Fruit fly (Drosophila melanogaster) whole organism, prepupa: ENCODE measurements around the gene cad.
A peak's percentile ranks its signal among the peaks of the same experiment; 100 is the strongest.

Experiments used
- Blimp-1 ChIP-seq: fragments of 200-800 bp; sonication (Bioruptor generic); optimal IDR thresholded peaks from 3 replicates; lab custom pipeline; 2017; ENCODE audit warnings: missing biosample characterization, missing genetic modification characterization, mild to moderate bottlenecking, moderate library complexity, missing genetic modification reagents
- CG10669 ChIP-seq: fragments of 200-800 bp; sonication (Bioruptor generic); optimal IDR thresholded peaks from 3 replicates; lab custom pipeline; 2018; ENCODE audit warnings: missing biosample characterization, mild to moderate bottlenecking, missing genetic modification characterization, moderate library complexity
- CG11294 ChIP-seq: fragments of 200-800 bp; sonication (Bioruptor generic); IDR thresholded peaks from 2 replicates; pipeline ENCODE4 v1.3.6; 2022; ENCODE audit warnings: missing biosample characterization, missing genetic modification characterization
- CG11762 ChIP-seq: fragments of 200-800 bp; sonication (Bioruptor generic); optimal IDR thresholded peaks from 3 replicates; lab custom pipeline; 2016; ENCODE audit warnings: missing biosample characterization, missing genetic modification characterization; ENCODE audit not compliant: insufficient read depth
- CG11902 ChIP-seq: fragments of 200-800 bp; sonication (Bioruptor generic); optimal IDR thresholded peaks from 3 replicates; lab custom pipeline; 2016; ENCODE audit warnings: missing biosample characterization, missing genetic modification characterization
- CG15336 ChIP-seq: fragments of 200-800 bp; sonication (Bioruptor generic); IDR thresholded peaks from 2 replicates; pipeline ENCODE4 v1.3.6; 2022; ENCODE audit warnings: missing biosample characterization, missing genetic modification characterization
- CG1621 ChIP-seq: fragments of 200-800 bp; sonication (Bioruptor generic); optimal IDR thresholded peaks from 3 replicates; lab custom pipeline; 2018; ENCODE audit warnings: missing biosample characterization, mild to moderate bottlenecking, missing genetic modification characterization
- CG16779 ChIP-seq: fragments of 200-800 bp; sonication (Bioruptor generic); optimal IDR thresholded peaks from 3 replicates; lab custom pipeline; 2017; ENCODE audit warnings: missing biosample characterization, mild to moderate bottlenecking, missing genetic modification characterization
- CG3032 ChIP-seq: fragments of 200-800 bp; optimal IDR thresholded peaks from 2 replicates; lab custom pipeline; 2019; ENCODE audit warnings: missing biosample characterization, mild to moderate bottlenecking, missing genetic modification characterization, moderate library complexity
- CG31627 ChIP-seq: fragments of 200-800 bp; sonication (Bioruptor generic); optimal IDR thresholded peaks from 3 replicates; lab custom pipeline; 2016; ENCODE audit warnings: missing biosample characterization, missing genetic modification characterization
- CG34406 ChIP-seq: fragments of 200-800 bp; sonication (Bioruptor generic); optimal IDR thresholded peaks from 3 replicates; lab custom pipeline; 2016; ENCODE audit warnings: missing biosample characterization, missing genetic modification characterization
- CG3919 ChIP-seq: fragments of 200-800 bp; sonication (Bioruptor generic); optimal IDR thresholded peaks from 3 replicates; lab custom pipeline; 2016; ENCODE audit warnings: missing biosample characterization, missing genetic modification characterization
- CG4318 ChIP-seq: fragments of 200-800 bp; sonication (Bioruptor generic); optimal IDR thresholded peaks from 3 replicates; lab custom pipeline; 2017; ENCODE audit warnings: missing biosample characterization, mild to moderate bottlenecking, missing genetic modification characterization
- CG6276 ChIP-seq: fragments of 200-800 bp; sonication (Bioruptor generic); optimal IDR thresholded peaks from 2 replicates; lab custom pipeline; 2017; ENCODE audit warnings: missing biosample characterization, mild to moderate bottlenecking, missing genetic modification characterization
- CG6792 ChIP-seq: fragments of 200-800 bp; sonication (Bioruptor generic); optimal IDR thresholded peaks from 3 replicates; lab custom pipeline; 2016; ENCODE audit warnings: missing biosample characterization, missing genetic modification characterization
- CG6808 ChIP-seq: fragments of 200-800 bp; sonication (Bioruptor generic); optimal IDR thresholded peaks from 3 replicates; lab custom pipeline; 2017; ENCODE audit warnings: missing biosample characterization, missing genetic modification characterization, mild to moderate bottlenecking, moderate library complexity, missing genetic modification reagents
- CG6854 ChIP-seq: fragments of 200-800 bp; sonication (Bioruptor generic); optimal IDR thresholded peaks from 2 replicates; lab custom pipeline; 2017; ENCODE audit warnings: missing biosample characterization, mild to moderate bottlenecking, missing genetic modification characterization
- CG7368 ChIP-seq: fragments of 200-800 bp; sonication (Bioruptor generic); optimal IDR thresholded peaks from 3 replicates; lab custom pipeline; 2016; ENCODE audit warnings: missing biosample characterization, missing genetic modification characterization
- CG8119 ChIP-seq: fragments of 200-800 bp; sonication (Bioruptor generic); IDR thresholded peaks from 3 replicates; pipeline ENCODE4 v1.3.6; 2022; ENCODE audit warnings: missing biosample characterization, missing genetic modification characterization
- CG8319 ChIP-seq: fragments of 200-800 bp; sonication (Bioruptor generic); optimal IDR thresholded peaks from 3 replicates; lab custom pipeline; 2016; ENCODE audit warnings: missing biosample characterization, missing genetic modification characterization
- CG8632 ChIP-seq: fragments of 200-800 bp; sonication (Bioruptor generic); optimal IDR thresholded peaks from 3 replicates; lab custom pipeline; 2016; ENCODE audit warnings: missing biosample characterization, missing genetic modification characterization
- CG9139 ChIP-seq: fragments of 200-800 bp; sonication (Bioruptor generic); optimal IDR thresholded peaks from 3 replicates; lab custom pipeline; 2017; ENCODE audit warnings: missing biosample characterization, mild to moderate bottlenecking, missing genetic modification characterization
- Eip75B ChIP-seq: fragments of 200-800 bp; sonication (Bioruptor generic); optimal IDR thresholded peaks from 3 replicates; lab custom pipeline; 2016; ENCODE audit warnings: missing biosample characterization, missing genetic modification characterization
- Eip78C ChIP-seq: fragments of 200-800 bp; sonication (Bioruptor generic); peaks from one replicate; lab custom pipeline; 2016; ENCODE audit warnings: missing biosample characterization, missing genetic modification characterization
- Eip93F ChIP-seq: fragments of 200-800 bp; sonication (Bioruptor generic); optimal IDR thresholded peaks from 2 replicates; lab custom pipeline; 2016; ENCODE audit warnings: missing biosample characterization, mild to moderate bottlenecking, missing genetic modification characterization
- Gug ChIP-seq: fragments of 200-800 bp; sonication (Bioruptor generic); IDR thresholded peaks from 2 replicates; pipeline ENCODE4 v1.3.6; 2022; ENCODE audit warnings: missing biosample characterization, missing genetic modification characterization
- Hr38 ChIP-seq: sonication (Bioruptor generic); optimal IDR thresholded peaks from 2 replicates; lab custom pipeline; 2016; ENCODE audit warnings: missing biosample characterization, missing genetic modification characterization
- Hr39 ChIP-seq: fragments of 200-800 bp; sonication (Bioruptor generic); optimal IDR thresholded peaks from 2 replicates; lab custom pipeline; 2016; ENCODE audit warnings: missing biosample characterization, missing genetic modification characterization
- Met ChIP-seq: fragments of 200-800 bp; sonication (Bioruptor generic); optimal IDR thresholded peaks from 3 replicates; lab custom pipeline; 2016; ENCODE audit warnings: missing biosample characterization, missing genetic modification characterization
- OdsH ChIP-seq: fragments of 200-800 bp; sonication (Bioruptor generic); optimal IDR thresholded peaks from 3 replicates; lab custom pipeline; 2016; ENCODE audit warnings: missing biosample characterization, missing genetic modification characterization
- Smox ChIP-seq: fragments of 200-800 bp; sonication (Bioruptor generic); optimal IDR thresholded peaks from 3 replicates; lab custom pipeline; 2016; ENCODE audit warnings: missing biosample characterization, missing genetic modification characterization
- Sox102F ChIP-seq: fragments of 200-800 bp; sonication (Bioruptor generic); optimal IDR thresholded peaks from 2 replicates; lab custom pipeline; 2016; ENCODE audit warnings: missing biosample characterization, mild to moderate bottlenecking, missing genetic modification characterization
- Sox14 ChIP-seq: fragments of 200-800 bp; sonication (Bioruptor generic); optimal IDR thresholded peaks from 3 replicates; lab custom pipeline; 2016; ENCODE audit warnings: missing biosample characterization, missing genetic modification characterization
- Sox15 ChIP-seq: fragments of 200-800 bp; sonication (Bioruptor generic); optimal IDR thresholded peaks from 3 replicates; lab custom pipeline; 2016; ENCODE audit warnings: missing biosample characterization, missing genetic modification characterization
- acj6 ChIP-seq: fragments of 200-800 bp; sonication (Bioruptor generic); optimal IDR thresholded peaks from 3 replicates; lab custom pipeline; 2016; ENCODE audit warnings: missing biosample characterization, missing genetic modification characterization
- cyc ChIP-seq: fragments of 200-800 bp; sonication (Bioruptor generic); optimal IDR thresholded peaks from 3 replicates; lab custom pipeline; 2016; ENCODE audit warnings: missing biosample characterization, missing genetic modification characterization
- dac ChIP-seq: fragments of 200-800 bp; sonication (Bioruptor generic); optimal IDR thresholded peaks from 2 replicates; lab custom pipeline; 2017; ENCODE audit warnings: missing biosample characterization, mild to moderate bottlenecking, missing genetic modification characterization
- dsx ChIP-seq: fragments of 200-800 bp; optimal IDR thresholded peaks from 3 replicates; lab custom pipeline; 2019; ENCODE audit warnings: missing biosample characterization, mild to moderate bottlenecking, missing genetic modification characterization, moderate library complexity; ENCODE audit not compliant: poor library complexity, severe bottlenecking
- eg ChIP-seq: fragments of 200-800 bp; sonication (Bioruptor generic); IDR thresholded peaks from 3 replicates; pipeline ENCODE4 v1.3.6; 2022; ENCODE audit warnings: missing biosample characterization, missing genetic modification characterization
- esn ChIP-seq: fragments of 200-800 bp; sonication (Bioruptor generic); optimal IDR thresholded peaks from 2 replicates; lab custom pipeline; 2016; ENCODE audit warnings: missing biosample characterization, mild to moderate bottlenecking, missing genetic modification characterization, moderate library complexity
- fkh ChIP-seq: fragments of 200-800 bp; sonication (Bioruptor generic); optimal IDR thresholded peaks from 3 replicates; lab custom pipeline; 2017; ENCODE audit warnings: missing biosample characterization, mild to moderate bottlenecking, missing genetic modification characterization, moderate library complexity
- lz ChIP-seq: fragments of 200-800 bp; sonication (Bioruptor generic); optimal IDR thresholded peaks from 3 replicates; lab custom pipeline; 2016; ENCODE audit warnings: missing biosample characterization, missing genetic modification characterization
- pdm3 ChIP-seq: fragments of 200-800 bp; sonication (Bioruptor generic); optimal IDR thresholded peaks from 3 replicates; lab custom pipeline; 2016; ENCODE audit warnings: missing biosample characterization, missing genetic modification characterization
- spab ChIP-seq: fragments of 200-800 bp; sonication (Bioruptor generic); optimal IDR thresholded peaks from 2 replicates; lab custom pipeline; 2017; ENCODE audit warnings: missing biosample characterization, mild to moderate bottlenecking, missing genetic modification characterization, missing genetic modification reagents
- svp ChIP-seq: fragments of 200-800 bp; sonication (Bioruptor generic); peaks from one replicate; lab custom pipeline; 2016; ENCODE audit warnings: missing biosample characterization, missing genetic modification characterization
- topi ChIP-seq: fragments of 200-800 bp; sonication (Bioruptor generic); optimal IDR thresholded peaks from 3 replicates; lab custom pipeline; 2016; ENCODE audit warnings: missing biosample characterization, missing genetic modification characterization

Gene cad

DNA sequence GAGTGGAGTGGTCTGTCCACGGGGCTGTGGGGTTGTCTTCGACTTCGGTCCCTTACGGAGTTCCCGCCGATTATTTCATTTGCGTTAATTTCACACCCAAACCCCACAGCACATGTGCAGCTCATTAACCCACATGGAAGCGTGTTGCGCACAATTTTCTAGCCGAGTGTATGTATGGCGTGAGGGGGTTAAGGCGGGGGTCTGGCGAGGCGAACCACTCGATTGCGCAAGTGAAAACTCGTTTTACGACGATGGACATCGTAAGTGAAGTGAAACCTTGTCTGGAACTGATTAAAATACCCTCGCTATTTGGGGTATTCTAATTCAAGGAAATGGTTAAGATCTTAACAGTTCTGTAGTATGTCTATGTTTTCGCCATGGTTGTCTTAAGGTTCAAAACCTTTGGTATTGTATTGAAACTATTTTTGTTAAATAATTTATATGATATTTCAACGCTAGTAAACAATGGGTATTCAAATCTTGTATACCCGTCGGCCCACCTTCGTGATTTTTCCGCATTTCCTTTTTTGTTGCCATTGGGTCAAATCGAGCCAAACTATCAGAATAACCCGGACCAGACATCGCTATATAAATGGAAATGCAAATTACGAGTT is 40.6 kb downstream of the cad start (continued):
- TF ChIP-seq CG7368 (GFP tag; lab: Kevin White, UChicago) = peak; percentile 53
- TF ChIP-seq Sox102F (GFP tag; lab: Kevin White, UChicago) = no peak
- peak; percentile 58 for TF ChIP-seq CG8632 (GFP tag; lab: Kevin White, UChicago)
- TF ChIP-seq fkh (GFP tag; lab: Kevin White, UChicago) = no peak
- peak; percentile 60 for TF ChIP-seq CG11762 (GFP tag; lab: Kevin White, UChicago)
- TF ChIP-seq acj6 (GFP tag; lab: Kevin White, UChicago) = peak; percentile 66
- no peak for TF ChIP-seq CG9139 (GFP tag; lab: Kevin White, UChicago)
- TF ChIP-seq Gug (GFP tag; lab: Robert Waterston, UW) = peak; percentile 77
- peak; percentile 58 for TF ChIP-seq CG16779
- peak; percentile 47 for TF ChIP-seq CG1621 (tag; lab: Kevin White, UChicago)
- TF ChIP-seq Hr39 (GFP tag; lab: Kevin White, UChicago) = no peak
- TF ChIP-seq Blimp-1 (GFP tag; lab: Kevin White, UChicago) = no peak
- no peak for TF ChIP-seq CG8319 (GFP tag; lab: Kevin White, UChicago)
- no peak for TF ChIP-seq topi (GFP tag; lab: Kevin White, UChicago)

DNA sequence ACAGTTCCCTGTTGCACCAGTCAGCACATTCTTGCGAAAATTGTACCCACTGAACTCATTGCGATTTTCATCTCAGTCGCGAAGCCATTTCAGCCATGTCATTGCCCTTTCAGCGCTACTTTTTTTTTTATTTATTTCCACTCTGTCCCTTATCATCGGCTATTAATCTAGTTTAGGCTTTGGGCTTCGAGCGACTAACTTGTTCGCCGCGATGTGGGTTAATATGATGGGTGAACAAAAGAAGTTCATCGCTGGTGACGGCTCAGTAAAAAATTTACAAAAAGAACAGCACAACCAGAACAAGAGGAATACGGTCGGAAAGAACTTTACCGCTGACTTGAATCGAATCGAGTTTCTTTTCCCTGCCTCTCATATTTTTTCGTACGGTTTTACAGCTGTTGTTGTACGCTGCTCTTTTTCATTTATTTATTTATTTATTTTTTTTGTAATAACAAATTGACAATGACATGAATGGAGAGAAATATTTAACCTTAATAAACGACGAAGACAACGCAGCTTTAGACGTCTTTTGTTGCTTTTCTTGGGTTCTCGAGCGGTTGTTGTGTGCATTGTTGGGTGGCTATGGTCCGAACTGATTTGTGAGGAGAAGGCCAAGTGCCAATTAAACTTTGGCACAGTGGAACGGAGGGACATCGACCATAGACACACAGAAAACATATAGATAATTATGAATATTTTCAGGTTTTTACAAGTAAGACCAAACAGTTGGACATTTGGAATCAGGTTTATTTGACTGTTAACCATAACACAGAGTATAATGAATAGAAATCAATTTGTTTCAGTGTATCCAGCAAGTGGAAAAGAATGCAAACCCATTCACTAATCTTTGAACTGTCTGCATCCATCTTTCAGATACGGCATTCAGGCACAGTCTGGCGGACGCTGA is 42.0 kb downstream of the cad start:
- no peak for TF ChIP-seq Gug (GFP tag; lab: Robert Waterston, UW)
- no peak for TF ChIP-seq pdm3 (GFP tag; lab: Kevin White, UChicago)
- TF ChIP-seq CG11902 (GFP tag; lab: Kevin White, UChicago) = no peak
- TF ChIP-seq CG11294 (GFP tag; lab: Robert Waterston, UW) = no peak
- no peak for TF ChIP-seq Sox14 (GFP tag; lab: Kevin White, UChicago)
- peak; percentile 10; the same call in 1 of the 2 replicates for TF ChIP-seq CG15336 (GFP tag; lab: Robert Waterston, UW)
- peak; percentile 67 for TF ChIP-seq svp (GFP tag; lab: Kevin White, UChicago)
- peak; percentile 51 for TF ChIP-seq dsx
- peak; percentile 2 for TF ChIP-seq OdsH (GFP tag; lab: Kevin White, UChicago)
- TF ChIP-seq Sox15 (GFP tag; lab: Kevin White, UChicago) = no peak
- peak; percentile 57 for TF ChIP-seq CG6808 (GFP tag; lab: Kevin White, UChicago)
- TF ChIP-seq CG4318 (GFP tag; lab: Kevin White, UChicago) = no peak
- TF ChIP-seq CG34406 = peak; percentile 9
- TF ChIP-seq Eip78C = peak; percentile 85
- TF ChIP-seq Eip75B (GFP tag; lab: Kevin White, UChicago) = peak; percentile 17
- no peak for TF ChIP-seq CG16779
- peak; percentile 52 for TF ChIP-seq CG3032 (tag; lab: Kevin White, UChicago)
- TF ChIP-seq CG10669 = peak; percentile 45
- no peak for TF ChIP-seq dac (GFP tag; lab: Kevin White, UChicago)
- TF ChIP-seq eg (GFP tag; lab: Robert Waterston, UW) = no peak
- TF ChIP-seq CG3919 (GFP tag; lab: Kevin White, UChicago) = peak; percentile 28
- peak; percentile 4 for TF ChIP-seq acj6 (GFP tag; lab: Kevin White, UChicago)
- no peak for TF ChIP-seq CG1621 (tag; lab: Kevin White, UChicago)
- TF ChIP-seq CG6276 (GFP tag; lab: Kevin White, UChicago) = no peak
- no peak for TF ChIP-seq Smox
- TF ChIP-seq topi (GFP tag; lab: Kevin White, UChicago) = no peak
- no peak for TF ChIP-seq CG8119
- no peak for TF ChIP-seq Hr38 (GFP tag; lab: Kevin White, UChicago)
- no peak for TF ChIP-seq CG6792 (GFP tag; lab: Kevin White, UChicago)
- TF ChIP-seq CG31627 (GFP tag; lab: Kevin White, UChicago) = no peak
- TF ChIP-seq cyc (GFP tag; lab: Kevin White, UChicago) = no peak
- TF ChIP-seq CG6854 = no peak
- TF ChIP-seq lz (GFP tag; lab: Kevin White, UChicago) = peak; percentile 7
- TF ChIP-seq Met (GFP tag; lab: Kevin White, UChicago) = no peak
- TF ChIP-seq spab (GFP tag; lab: Kevin White, UChicago) = peak; percentile 7
- peak; percentile 78 for TF ChIP-seq CG9139 (GFP tag; lab: Kevin White, UChicago)
- TF ChIP-seq fkh (GFP tag; lab: Kevin White, UChicago) = no peak
- no peak for TF ChIP-seq esn (GFP tag; lab: Kevin White, UChicago)
- no peak for TF ChIP-seq Blimp-1 (GFP tag; lab: Kevin White, UChicago)
- no peak for TF ChIP-seq CG11762 (GFP tag; lab: Kevin White, UChicago)
- TF ChIP-seq Eip93F (GFP tag; lab: Kevin White, UChicago) = peak; percentile 31
